Fruit fly (Drosophila melanogaster): ENCODE results near the gene Ada1-1.
"Not testable (repeated sequence)": the region's sequence is repeated elsewhere in the genome, so short reads cannot be mapped to it uniquely, and the experiment has no call there.

Ada1-1 gene

DNA sequence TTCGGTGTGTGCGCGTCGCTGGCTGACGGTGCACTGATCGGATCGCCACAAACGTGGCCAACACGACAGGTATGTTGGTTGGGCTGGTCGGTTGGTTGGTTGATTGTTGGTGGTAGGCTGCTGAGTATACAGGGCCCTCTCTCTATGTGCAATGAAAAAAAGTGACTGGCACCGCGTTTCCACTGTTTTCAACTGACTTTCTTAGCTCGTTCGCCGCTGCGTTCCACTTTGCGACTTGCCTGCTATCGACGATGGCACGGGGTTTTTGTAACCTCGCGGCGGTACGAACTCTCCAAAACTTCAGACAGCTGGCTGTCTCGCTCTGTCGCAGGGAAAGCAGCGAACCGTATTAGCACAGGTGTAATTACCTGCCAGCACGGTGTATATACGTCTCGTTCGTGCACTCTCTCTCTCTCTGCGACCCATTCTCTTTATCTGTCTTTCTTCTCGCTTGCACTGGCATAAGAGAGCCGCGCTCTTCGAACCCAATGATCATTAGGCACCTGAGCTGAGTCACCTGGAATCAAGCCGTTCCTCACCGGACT is 25.7 kb upstream of the Ada1-1 start:
- no peak for TF ChIP-seq Sin3A (optimal IDR thresholded peaks at IDR 0.05)
- TF ChIP-seq insv (optimal IDR thresholded peaks at IDR 0.05) = no peak
- TF ChIP-seq Myc (optimal IDR thresholded peaks at IDR 0.05) = no peak
- TF ChIP-seq h (optimal IDR thresholded peaks at IDR 0.05) = no peak
- no peak for TF ChIP-seq ttk (optimal IDR thresholded peaks at IDR 0.05)
- no peak for TF ChIP-seq psq (optimal IDR thresholded peaks at IDR 0.05)

DNA sequence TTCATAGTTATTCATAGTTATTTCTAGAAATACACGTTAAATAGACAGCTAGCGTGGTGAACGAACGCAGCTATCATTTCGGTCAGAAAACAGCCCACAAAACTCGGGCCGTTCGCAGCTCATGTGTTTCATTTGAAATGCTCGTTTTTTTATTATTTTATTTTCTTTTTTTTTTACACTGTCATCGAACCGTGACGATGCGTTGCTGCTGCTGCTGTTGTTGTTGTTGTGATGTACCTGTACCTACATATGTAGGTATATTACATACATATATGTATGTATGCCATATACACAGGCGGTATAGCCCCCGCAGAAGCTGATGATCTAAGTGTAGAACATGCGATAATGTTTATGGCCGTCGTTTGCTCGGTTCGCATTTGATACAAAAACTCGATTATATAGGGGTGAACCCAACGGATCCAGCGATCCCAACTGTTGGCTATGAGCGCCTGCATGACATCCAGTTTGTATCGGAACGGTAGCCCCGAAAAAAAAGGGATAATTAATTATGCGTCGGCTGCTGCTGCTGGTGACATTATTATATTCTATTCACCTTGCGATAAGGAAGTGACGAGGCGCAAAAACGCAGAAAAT is 23.4 kb upstream of the Ada1-1 start:
- no peak for TF ChIP-seq h (optimal IDR thresholded peaks at IDR 0.05)
- no peak for TF ChIP-seq Myc (optimal IDR thresholded peaks at IDR 0.05)
- TF ChIP-seq Sin3A (optimal IDR thresholded peaks at IDR 0.05) = no peak
- TF ChIP-seq psq (optimal IDR thresholded peaks at IDR 0.05) = no peak
- TF ChIP-seq insv (optimal IDR thresholded peaks at IDR 0.05) = no peak
- TF ChIP-seq ttk (optimal IDR thresholded peaks at IDR 0.05) = no peak

dm6 chr2L:11976955-11977354 is 19.7 kb upstream of the Ada1-1 start:
- TF ChIP-seq insv (optimal IDR thresholded peaks at IDR 0.05) (no peak), h (optimal IDR thresholded peaks at IDR 0.05) (no peak), ttk (optimal IDR thresholded peaks at IDR 0.05) (no peak), Sin3A (optimal IDR thresholded peaks at IDR 0.05) (no peak), psq (optimal IDR thresholded peaks at IDR 0.05) (no peak), Myc (optimal IDR thresholded peaks at IDR 0.05) (no peak)

DNA sequence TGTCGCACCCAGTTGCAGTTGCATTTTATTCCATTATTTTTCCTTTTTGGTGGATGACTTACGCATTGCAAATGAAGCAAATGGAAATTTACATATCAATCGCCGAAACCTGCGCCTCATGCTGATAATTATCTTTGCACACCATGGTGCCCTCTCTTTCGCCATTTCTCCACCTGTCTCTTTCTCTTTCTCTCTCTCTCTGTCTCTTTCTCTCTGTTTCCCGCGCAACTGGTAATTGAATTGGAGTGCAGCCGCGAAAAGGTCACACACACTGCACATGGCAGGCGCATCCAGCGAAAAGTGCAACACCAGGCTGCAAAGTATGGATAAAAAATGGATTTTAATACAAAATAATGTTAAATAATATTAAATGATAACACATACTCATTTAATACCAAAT is 18.9 kb upstream of the Ada1-1 start:
- TF ChIP-seq h (optimal IDR thresholded peaks at IDR 0.05) (no peak), psq (optimal IDR thresholded peaks at IDR 0.05) (no peak), Myc (optimal IDR thresholded peaks at IDR 0.05) (no peak), ttk (optimal IDR thresholded peaks at IDR 0.05) (no peak), insv (optimal IDR thresholded peaks at IDR 0.05) (no peak), Sin3A (optimal IDR thresholded peaks at IDR 0.05) (no peak)

DNA sequence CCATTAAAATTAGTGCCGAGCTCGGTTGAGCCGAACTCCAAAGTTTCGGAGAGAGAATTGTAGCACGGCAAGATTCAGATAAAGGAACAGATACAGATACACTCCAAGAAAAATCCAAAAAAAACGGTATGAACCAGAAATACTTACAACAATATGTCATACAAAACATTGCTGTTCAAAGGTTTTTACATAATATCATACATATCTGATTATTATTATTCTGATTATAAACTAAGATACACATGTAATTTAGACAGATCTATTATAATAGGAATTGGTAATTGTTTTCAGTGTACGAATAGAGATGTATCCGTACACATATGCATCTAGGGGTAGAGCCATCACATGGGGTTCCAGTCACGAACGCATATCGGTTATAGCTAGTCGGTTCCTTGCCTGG is 16.5 kb upstream of the Ada1-1 start:
- no peak for TF ChIP-seq h (optimal IDR thresholded peaks at IDR 0.05)
- no peak for TF ChIP-seq ttk (optimal IDR thresholded peaks at IDR 0.05)
- TF ChIP-seq Myc (optimal IDR thresholded peaks at IDR 0.05) = no peak
- TF ChIP-seq insv (optimal IDR thresholded peaks at IDR 0.05) = no peak
- no peak for TF ChIP-seq Sin3A (optimal IDR thresholded peaks at IDR 0.05)
- TF ChIP-seq psq (optimal IDR thresholded peaks at IDR 0.05) = no peak

- TF ChIP-seq psq (optimal IDR thresholded peaks at IDR 0.05) = no peak
- no peak for TF ChIP-seq ttk (optimal IDR thresholded peaks at IDR 0.05)
- TF ChIP-seq Myc (optimal IDR thresholded peaks at IDR 0.05) = no peak
- TF ChIP-seq insv (optimal IDR thresholded peaks at IDR 0.05) = no peak
- TF ChIP-seq Sin3A (optimal IDR thresholded peaks at IDR 0.05) = no peak
- TF ChIP-seq h (optimal IDR thresholded peaks at IDR 0.05) = no peak
These were observed 15.4 kb upstream of the Ada1-1 start, which contains the start of gene CG16965 for dm6 chr2L:11981210-11981609. TSS of gene CG16965 (plus strand) at chr2L:11981591.

- TF ChIP-seq insv (optimal IDR thresholded peaks at IDR 0.05) (no peak), h (optimal IDR thresholded peaks at IDR 0.05) (no peak), psq (optimal IDR thresholded peaks at IDR 0.05) (no peak), ttk (optimal IDR thresholded peaks at IDR 0.05) (no peak), Myc (optimal IDR thresholded peaks at IDR 0.05) (no peak), Sin3A (optimal IDR thresholded peaks at IDR 0.05) (no peak)
These were observed 8.7 kb upstream of the Ada1-1 start, which contains the start of the genes CG6686 and CG34163 for dm6 chr2L:11987945-11988344. TSS of gene CG6686 (minus strand) at chr2L:11988039. TSS of gene CG34163 (plus strand) at chr2L:11988270.

DNA sequence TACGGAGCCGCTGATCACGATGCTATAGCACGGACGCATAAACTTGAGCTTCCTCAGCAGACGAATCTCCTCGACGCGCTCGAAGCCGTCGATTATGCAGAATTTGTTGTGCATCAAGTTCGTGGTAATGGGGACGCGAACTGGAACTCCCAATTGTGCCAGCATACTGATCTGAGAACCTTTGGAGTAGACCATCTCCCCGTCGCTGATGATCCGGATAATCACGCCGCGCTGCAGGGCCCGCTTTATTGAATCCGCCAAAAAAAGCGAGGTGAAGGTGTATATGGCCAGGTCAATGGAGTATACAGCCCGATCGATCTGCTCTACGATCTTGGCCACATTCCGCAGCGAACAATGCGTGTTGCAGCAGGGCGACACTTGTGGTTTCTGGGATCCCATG is 7.4 kb upstream of the Ada1-1 start:
- TF ChIP-seq h (optimal IDR thresholded peaks at IDR 0.05) = no peak
- no peak for TF ChIP-seq psq (optimal IDR thresholded peaks at IDR 0.05)
- TF ChIP-seq Sin3A (optimal IDR thresholded peaks at IDR 0.05) = no peak
- TF ChIP-seq Myc (optimal IDR thresholded peaks at IDR 0.05) = no peak
- TF ChIP-seq ttk (optimal IDR thresholded peaks at IDR 0.05) = peak; percentile 93
- TF ChIP-seq insv (optimal IDR thresholded peaks at IDR 0.05) = no peak

DNA sequence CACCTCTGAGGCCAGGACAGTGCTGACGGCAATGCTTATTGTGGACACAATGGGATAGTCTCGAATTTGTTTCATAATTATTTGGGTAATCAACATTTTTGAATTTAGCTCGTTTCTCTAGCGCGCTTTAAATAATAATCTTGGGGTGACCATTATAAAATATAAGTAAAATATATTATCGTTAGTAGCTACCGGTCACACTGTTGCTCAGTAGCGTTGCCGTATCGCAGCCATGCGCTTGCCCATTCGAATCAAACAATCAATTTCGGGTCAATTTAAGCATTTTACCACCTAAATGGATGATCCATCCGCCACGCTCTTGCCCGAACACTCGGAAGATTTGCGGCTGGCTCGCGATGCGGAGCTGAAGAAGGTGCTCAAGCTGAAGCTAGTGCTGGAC is 6.9 kb upstream of the Ada1-1 start, which contains the start of the genes zuc and dgt2:
Gene zuc, minus strand, starts transcription at position 154 of the 400 bp plus-strand sequence.
Gene dgt2, plus strand, starts transcription at position 208 of the 400 bp plus-strand sequence.
- TF ChIP-seq psq (optimal IDR thresholded peaks at IDR 0.05) (no peak), Myc (optimal IDR thresholded peaks at IDR 0.05) (no peak), h (optimal IDR thresholded peaks at IDR 0.05) (no peak), insv (optimal IDR thresholded peaks at IDR 0.05) (no peak), ttk (optimal IDR thresholded peaks at IDR 0.05) (no peak), Sin3A (optimal IDR thresholded peaks at IDR 0.05) (no peak)

- TF ChIP-seq Sin3A (optimal IDR thresholded peaks at IDR 0.05) = no peak
- no peak for TF ChIP-seq ttk (optimal IDR thresholded peaks at IDR 0.05)
- TF ChIP-seq h (optimal IDR thresholded peaks at IDR 0.05) = no peak
- no peak for TF ChIP-seq Myc (optimal IDR thresholded peaks at IDR 0.05)
- no peak for TF ChIP-seq insv (optimal IDR thresholded peaks at IDR 0.05)
- no peak for TF ChIP-seq psq (optimal IDR thresholded peaks at IDR 0.05)
These were observed 6.0 kb upstream of the Ada1-1 start, which contains the start of gene escl for dm6 chr2L:11990458-11991065. TSS of gene escl (plus strand) at chr2L:11990927.

- TF ChIP-seq psq, Myc, insv (optimal IDR thresholded peaks at IDR 0.05): not testable (repeated sequence)
These were observed 4.0 kb upstream of the Ada1-1 start, which contains the start of gene Ada1-2 for dm6 chr2L:11992602-11993001. TSS of gene Ada1-2 (plus strand) at chr2L:11992902.

DNA sequence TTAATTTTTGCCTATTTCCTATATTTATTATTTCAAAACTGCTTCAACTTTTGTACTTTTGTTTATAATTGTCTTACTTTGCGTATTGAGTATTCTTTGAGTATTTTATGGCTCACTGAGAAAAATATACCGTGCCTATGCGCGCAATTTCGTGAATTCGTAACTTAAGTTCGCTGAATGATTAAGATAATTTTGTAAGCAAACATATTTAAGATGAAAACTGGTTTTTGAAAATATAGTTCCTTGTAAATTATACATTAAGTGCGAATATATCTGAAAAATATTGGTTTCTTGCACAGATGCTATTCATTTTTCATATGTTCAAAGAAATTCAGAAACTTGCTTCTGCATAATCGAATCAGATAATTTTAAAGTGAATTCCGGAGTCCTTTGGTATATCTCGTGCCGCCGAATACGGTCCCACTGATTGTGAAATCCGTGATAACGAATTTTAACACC is 1.2 kb upstream of the Ada1-1 start, which contains the start of the genes CG18789 and Qtzl:
Gene CG18789, minus strand, starts transcription at position 101 of the 459 bp plus-strand sequence.
Gene Qtzl, plus strand, starts transcription at position 409 of the 459 bp plus-strand sequence.
- not testable (repeated sequence) for TF ChIP-seq h, psq, ttk (optimal IDR thresholded peaks at IDR 0.05)
